Worm (Caenorhabditis elegans) whole organism, L4 larva: ENCODE data around the gene ent-7.

Source experiments
- F44E2.7 ChIP-seq: fragments of 200-800 bp; sonication (Bioruptor generic); IDR thresholded peaks from 2 replicates; pipeline ENCODE4 v2.1.2; 2022; ENCODE audit warnings: missing genetic modification characterization, missing compliant biosample characterization
- Y105C5A.15 ChIP-seq: fragments of 200-800 bp; sonication (Bioruptor generic); IDR thresholded peaks from 2 replicates; pipeline ENCODE4 v1.3.6; 2022; ENCODE audit warnings: missing genetic modification characterization, missing compliant biosample characterization
- Y75B8A.6 ChIP-seq: fragments of 200-800 bp; sonication (Bioruptor generic); IDR thresholded peaks from 2 replicates; pipeline ENCODE4 v1.3.6; 2022; ENCODE audit warnings: missing genetic modification reagents, missing genetic modification characterization, missing compliant biosample characterization
- ZK337.2 ChIP-seq: fragments of 200-800 bp; sonication (Bioruptor generic); IDR thresholded peaks from 2 replicates; pipeline ENCODE4 v1.3.6; 2022; ENCODE audit warnings: missing genetic modification reagents, missing genetic modification characterization, missing compliant biosample characterization
- ZK546.5 ChIP-seq, 2 experiments: sonication (generic microtip); optimal IDR thresholded peaks; 2 replicates each; lab custom pipeline; 2017; ENCODE audit warnings: missing biosample characterization in 2 of 2, missing genetic modification characterization in 2 of 2
- aha-1 ChIP-seq: fragments of 150-350 bp; peaks from one replicate; lab custom pipeline; 2014; ENCODE audit warnings: missing biosample characterization, missing genetic modification characterization
- ceh-44 ChIP-seq: fragments of 200-800 bp; sonication (Bioruptor generic); IDR thresholded peaks from 2 replicates; pipeline ENCODE4 v1.3.6; 2022; ENCODE audit warnings: missing genetic modification reagents, missing genetic modification characterization, missing compliant biosample characterization
- cey-2 ChIP-seq: sonication (generic microtip); optimal IDR thresholded peaks from 3 replicates; lab custom pipeline; 2017; ENCODE audit warnings: missing genetic modification characterization, mild to moderate bottlenecking, missing compliant biosample characterization, antibody characterized with exemption, borderline replicate concordance; ENCODE audit not compliant: insufficient read depth
- ctbp-1 ChIP-seq: fragments of 200-800 bp; sonication (Bioruptor generic); IDR thresholded peaks from 2 replicates; pipeline ENCODE4 v1.3.6; 2022; ENCODE audit warnings: missing genetic modification reagents, missing genetic modification characterization, missing compliant biosample characterization
- daf-16 ChIP-seq, 3 experiments: sonication (generic microtip); optimal IDR thresholded peaks; 2 replicates each; lab custom pipeline; 2016 to 2017; ENCODE audit warnings: missing genetic modification characterization in 3 of 3, missing genetic modification reagents in 3 of 3, mild to moderate bottlenecking in 2 of 3, missing compliant biosample characterization in 2 of 3, missing biosample characterization in 1 of 3, moderate library complexity in 1 of 3
- daf-8 ChIP-seq: fragments of 200-800 bp; sonication (Bioruptor generic); IDR thresholded peaks from 2 replicates; pipeline ENCODE4 v1.3.6; 2022; ENCODE audit warnings: missing genetic modification characterization, missing compliant biosample characterization
- dmd-6 ChIP-seq: fragments of 200-800 bp; sonication (Bioruptor generic); IDR thresholded peaks from 2 replicates; pipeline ENCODE4 v1.3.6; 2022; ENCODE audit warnings: missing genetic modification reagents, missing genetic modification characterization, missing compliant biosample characterization
- dmd-8 ChIP-seq: fragments of 200-800 bp; sonication (Bioruptor generic); IDR thresholded peaks from 2 replicates; pipeline ENCODE4 v1.3.6; 2022; ENCODE audit warnings: missing genetic modification characterization, missing compliant biosample characterization
- dmd-9 ChIP-seq: fragments of 200-800 bp; sonication (Bioruptor generic); IDR thresholded peaks from 2 replicates; pipeline ENCODE4 v1.3.6; 2022; ENCODE audit warnings: missing genetic modification reagents, missing genetic modification characterization, missing compliant biosample characterization
- egl-27 ChIP-seq: sonication (generic microtip); optimal IDR thresholded peaks from 3 replicates; lab custom pipeline; 2017; ENCODE audit warnings: missing biosample characterization, missing genetic modification reagents, missing genetic modification characterization
- gei-8 ChIP-seq: fragments of 200-800 bp; sonication (Bioruptor generic); optimal IDR thresholded peaks from 2 replicates; lab custom pipeline; 2018; ENCODE audit warnings: mild to moderate bottlenecking, missing genetic modification characterization, missing compliant biosample characterization
- hif-1 ChIP-seq, 2 experiments: sonication (generic microtip); optimal IDR thresholded peaks; 2 replicates each; lab custom pipeline; 2016 to 2017; ENCODE audit warnings: missing compliant biosample characterization in 2 of 2, missing genetic modification characterization in 2 of 2, missing genetic modification reagents in 2 of 2, missing genotype in 2 of 2, mild to moderate bottlenecking in 1 of 2
- lin-38 ChIP-seq: fragments of 200-800 bp; sonication (Bioruptor generic); IDR thresholded peaks from 2 replicates; pipeline ENCODE4 v1.3.6; 2022; ENCODE audit warnings: missing genetic modification reagents, missing genetic modification characterization, missing compliant biosample characterization
- mes-2 ChIP-seq: sonication (generic microtip); optimal IDR thresholded peaks from 2 replicates; lab custom pipeline; 2016; ENCODE audit warnings: missing genotype, mild to moderate bottlenecking, missing genetic modification characterization, missing compliant biosample characterization; ENCODE audit not compliant: poor library complexity, severe bottlenecking
- mxl-2 ChIP-seq: fragments of 200-800 bp; sonication (Bioruptor generic); conservative IDR thresholded peaks from 2 replicates; pipeline ENCODE4 v1.3.6; 2022; ENCODE audit warnings: missing genetic modification reagents, missing genetic modification characterization, missing compliant biosample characterization
- nhr-11 ChIP-seq: fragments of 150-350 bp; optimal IDR thresholded peaks from 2 replicates; lab custom pipeline; 2014; ENCODE audit warnings: missing biosample characterization, missing genetic modification characterization
- nhr-237 ChIP-seq: sonication (generic microtip); optimal IDR thresholded peaks from 2 replicates; lab custom pipeline; 2017; ENCODE audit warnings: missing biosample characterization, missing genetic modification characterization
- nhr-28 ChIP-seq: fragments of 150-350 bp; optimal IDR thresholded peaks from 2 replicates; lab custom pipeline; 2014; ENCODE audit warnings: missing biosample characterization, missing genetic modification characterization
- nhr-6 ChIP-seq: fragments of 150-350 bp; optimal IDR thresholded peaks from 2 replicates; lab custom pipeline; 2014; ENCODE audit warnings: missing biosample characterization, missing genetic modification characterization
- nhr-76 ChIP-seq: fragments of 150-350 bp; optimal IDR thresholded peaks from 2 replicates; lab custom pipeline; 2014; ENCODE audit warnings: missing biosample characterization, missing genetic modification characterization
- pha-4 ChIP-seq, 2 experiments: fragments of 150-350 bp in 1 of 2; fragments of 200-800 bp in 1 of 2; sonication (Bioruptor generic) in 1 of 2; IDR thresholded peaks in 1 of 2; optimal IDR thresholded peaks in 1 of 2; 2 replicates each; pipeline versions ENCODE4 v1.3.6 to Lab custom; 2014 to 2022; ENCODE audit warnings: missing genetic modification characterization in 2 of 2, missing genetic modification reagents in 2 of 2, missing biosample characterization in 1 of 2, missing compliant biosample characterization in 1 of 2
- php-3 ChIP-seq: fragments of 200-800 bp; sonication (Bioruptor generic); IDR thresholded peaks from 2 replicates; pipeline ENCODE4 v1.3.6; 2022; ENCODE audit warnings: missing genetic modification reagents, missing genetic modification characterization, missing compliant biosample characterization
- rbr-2 ChIP-seq: sonication (generic microtip); optimal IDR thresholded peaks from 2 replicates; lab custom pipeline; 2016; ENCODE audit warnings: missing genotype, missing genetic modification characterization, missing compliant biosample characterization
- set-16 ChIP-seq: fragments of 200-800 bp; sonication (Bioruptor generic); IDR thresholded peaks from 2 replicates; pipeline ENCODE4 v1.3.6; 2022; ENCODE audit warnings: missing genetic modification reagents, missing genetic modification characterization, missing compliant biosample characterization
- snpc-1.2 ChIP-seq: fragments of 200-800 bp; sonication (Bioruptor generic); IDR thresholded peaks from 2 replicates; pipeline ENCODE4 v1.3.6; 2022; ENCODE audit warnings: missing genetic modification reagents, missing genetic modification characterization, missing compliant biosample characterization
- unc-130 ChIP-seq: sonication (generic microtip); optimal IDR thresholded peaks from 2 replicates; lab custom pipeline; 2016; ENCODE audit warnings: missing genetic modification reagents, missing genetic modification characterization, missing compliant biosample characterization
- unc-62 ChIP-seq, 3 experiments: fragments of 150-350 bp in 1 of 3; sonication (generic microtip); optimal IDR thresholded peaks in 2 of 3; peaks in 1 of 3; 1 replicate in 1 of 3; 2 replicates in 2 of 3; lab custom pipeline; 2014 to 2017; ENCODE audit warnings: missing biosample characterization in 3 of 3, missing genetic modification characterization in 3 of 3, missing genetic modification reagents in 3 of 3, missing genotype in 1 of 3
- vab-7 ChIP-seq: fragments of 200-800 bp; sonication (Bioruptor generic); IDR thresholded peaks from 2 replicates; pipeline ENCODE4 v1.3.6; 2022; ENCODE audit warnings: missing genetic modification reagents, missing genetic modification characterization, missing compliant biosample characterization
- zip-11 ChIP-seq: fragments of 200-800 bp; sonication (Bioruptor generic); IDR thresholded peaks from 2 replicates; pipeline ENCODE4 v1.3.6; 2022; ENCODE audit warnings: missing genetic modification characterization, missing compliant biosample characterization
- ztf-11 ChIP-seq: fragments of 150-350 bp; optimal IDR thresholded peaks from 2 replicates; lab custom pipeline; 2014; ENCODE audit warnings: missing biosample characterization, missing genetic modification characterization

The ent-7 gene

ce11 chrIV:10040803-10041202 is 23.7 kb downstream of the ent-7 start, which contains the start of gene dhs-31:
TSS of gene dhs-31 (minus strand) at chrIV:10040903.
- no peak for TF ChIP-seq ZK337.2 (GFP tag; lab: Robert Waterston, UW)
- no peak for TF ChIP-seq daf-8 (GFP tag; lab: Robert Waterston, UW)
- TF ChIP-seq rbr-2 (tag; lab: Kevin White, UChicago), result no peak
- no peak for TF ChIP-seq nhr-11
- TF ChIP-seq vab-7, result no peak
- TF ChIP-seq lin-38, result no peak
- no peak for TF ChIP-seq Y105C5A.15 (GFP tag; lab: Robert Waterston, UW)
- no peak for TF ChIP-seq cey-2 (tag; lab: Kevin White, UChicago)
- no peak for TF ChIP-seq snpc-1.2 (GFP tag; lab: Robert Waterston, UW)
- TF ChIP-seq zip-11 (GFP tag; lab: Robert Waterston, UW), result no peak
- no peak for TF ChIP-seq mes-2 (tag; lab: Kevin White, UChicago)
- TF ChIP-seq dmd-6 (GFP tag; lab: Robert Waterston, UW), result no peak
- no peak for TF ChIP-seq mxl-2 (GFP tag; lab: Robert Waterston, UW)
- TF ChIP-seq dmd-9 (GFP tag; lab: Robert Waterston, UW), result no peak
- TF ChIP-seq php-3 (GFP tag; lab: Robert Waterston, UW), result no peak
- no peak for TF ChIP-seq nhr-6 (tag; lab: Kevin White, UChicago)
- TF ChIP-seq gei-8 (GFP tag; lab: Kevin White, UChicago), result no peak
- no peak for TF ChIP-seq hif-1 (tag; optimal IDR thresholded peaks at IDR 0.05; lab: Kevin White, UChicago)
- no peak for TF ChIP-seq nhr-28 (tag; lab: Kevin White, UChicago)
- no peak for TF ChIP-seq ctbp-1 (GFP tag; lab: Robert Waterston, UW)

DNA sequence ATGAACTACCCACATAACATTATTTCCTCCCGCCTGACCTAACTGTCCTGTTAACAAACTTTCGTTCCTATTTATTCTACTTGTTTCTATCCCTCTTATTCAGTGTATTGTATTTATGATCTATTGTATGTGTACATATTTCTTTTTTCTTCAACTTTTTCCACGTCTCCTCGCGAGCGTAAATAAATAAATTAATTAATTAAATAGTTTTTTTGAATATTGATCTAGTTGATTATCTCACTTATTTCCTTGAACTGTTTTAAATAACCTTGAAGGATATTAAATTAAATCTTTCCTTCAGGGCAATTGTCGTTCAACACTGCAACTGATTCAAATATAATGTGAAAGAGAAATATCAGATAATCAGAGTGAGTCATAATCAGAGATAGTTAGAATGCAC is 25.8 kb downstream of the ent-7 start, which contains the start of gene frk-1:
TSS of gene frk-1 (plus strand) at position 301 of the 400 bp plus-strand sequence.
- peak; percentile 73 for TF ChIP-seq aha-1 (tag; lab: Kevin White, UChicago)
- TF ChIP-seq lin-38, result no peak

ce11 chrIV:10046005-10046404 is 28.9 kb downstream of the ent-7 start:
- peak in 1 of 2 experiments; percentile 35 for TF ChIP-seq daf-16 (GFP tag; optimal IDR thresholded peaks at IDR 0.05; lab: Kevin White, UChicago)
- no peak for TF ChIP-seq daf-16 (tag; optimal IDR thresholded peaks at IDR 0.05; lab: Kevin White, UChicago)
- TF ChIP-seq unc-62 (GFP tag; optimal IDR thresholded peaks at IDR 0.05 in 1 of 2; lab: Kevin White, UChicago), result peak in 1 of 2 experiments; percentile 77
- no peak for TF ChIP-seq unc-62 (tag; optimal IDR thresholded peaks at IDR 0.05; lab: Kevin White, UChicago)
- peak; percentile 14 for TF ChIP-seq aha-1 (tag; lab: Kevin White, UChicago)
- no peak for TF ChIP-seq Y75B8A.6 (GFP tag; lab: Robert Waterston, UW)
- TF ChIP-seq nhr-11, result peak; percentile 23
- TF ChIP-seq cey-2 (tag; lab: Kevin White, UChicago), result no peak
- TF ChIP-seq Y105C5A.15 (GFP tag; lab: Robert Waterston, UW), result no peak
- TF ChIP-seq dmd-8 (GFP tag; lab: Robert Waterston, UW), result no peak

ce11 chrIV:10047108-10047507 is 30.0 kb downstream of the ent-7 start, which contains the start of gene T04B2.3:
TSS of gene T04B2.3 (plus strand) at chrIV:10047408.
- no peak for TF ChIP-seq egl-27 (tag; lab: Kevin White, UChicago)
- TF ChIP-seq set-16 (GFP tag; lab: Robert Waterston, UW), result no peak
- no peak for TF ChIP-seq nhr-237 (tag; lab: Kevin White, UChicago)
- TF ChIP-seq F44E2.7 (GFP tag; lab: Robert Waterston, UW), result no peak
- TF ChIP-seq nhr-76 (tag; lab: Kevin White, UChicago), result no peak
- TF ChIP-seq nhr-28 (tag; lab: Kevin White, UChicago), result no peak
- TF ChIP-seq ZK546.5 (tag; optimal IDR thresholded peaks at IDR 0.05; lab: Kevin White, UChicago), result no peak
- TF ChIP-seq dmd-9 (GFP tag; lab: Robert Waterston, UW), result no peak
- TF ChIP-seq ztf-11, result no peak
- TF ChIP-seq pha-4 (GFP tag; IDR thresholded peaks at IDR 0.05; lab: Robert Waterston, UW), result no peak
- TF ChIP-seq pha-4 (tag; optimal IDR thresholded peaks at IDR 0.05; lab: Kevin White, UChicago), result no peak
- no peak for TF ChIP-seq unc-130 (GFP tag; lab: Kevin White, UChicago)
- no peak for TF ChIP-seq vab-7
- no peak for TF ChIP-seq ceh-44 (GFP tag; lab: Robert Waterston, UW)
